Fruit fly (Drosophila melanogaster) whole organism, wandering third instar larva: ENCODE measurements around the gene CG1801.

Source experiments
- Abd-B ChIP-seq: fragments of >200 bp; optimal IDR thresholded peaks from 2 replicates; lab custom pipeline; 2017; ENCODE audit warnings: missing biosample characterization, missing genetic modification characterization
- CG32264 ChIP-seq: fragments of 200-800 bp; sonication (Bioruptor generic); optimal IDR thresholded peaks from 2 replicates; lab custom pipeline; 2016; ENCODE audit warnings: missing biosample characterization, missing genetic modification characterization
- CG9705 ChIP-seq: fragments of 200-800 bp; sonication (Bioruptor generic); optimal IDR thresholded peaks from 2 replicates; lab custom pipeline; 2018; ENCODE audit warnings: missing biosample characterization, mild to moderate bottlenecking, missing genetic modification characterization
- CrebA ChIP-seq: fragments of 200-800 bp; sonication (Bioruptor generic); optimal IDR thresholded peaks from 2 replicates; lab custom pipeline; 2016; ENCODE audit warnings: missing biosample characterization, mild to moderate bottlenecking, missing genetic modification characterization, borderline replicate concordance
- Dfd ChIP-seq: fragments of >200 bp; optimal IDR thresholded peaks from 2 replicates; lab custom pipeline; 2017; ENCODE audit warnings: missing biosample characterization, missing genetic modification characterization
- Dif ChIP-seq: fragments of 200-275, 200-300 bp; sonication (Bioruptor generic); optimal IDR thresholded peaks from 2 replicates; lab custom pipeline; 2018; ENCODE audit warnings: missing biosample characterization, missing genetic modification characterization; ENCODE audit not compliant: partially characterized antibody
- GATAd ChIP-seq: sonication (Bioruptor generic); optimal IDR thresholded peaks from 2 replicates; lab custom pipeline; 2016; ENCODE audit warnings: missing biosample characterization, missing genetic modification characterization
- HLH106 ChIP-seq: fragments of 200-800 bp; optimal IDR thresholded peaks from 3 replicates; lab custom pipeline; 2019; ENCODE audit warnings: missing biosample characterization, mild to moderate bottlenecking, missing genetic modification characterization, moderate library complexity
- Hnf4 ChIP-seq: fragments of 200-800 bp; sonication (Bioruptor generic); optimal IDR thresholded peaks from 2 replicates; lab custom pipeline; 2016; ENCODE audit warnings: missing biosample characterization, mild to moderate bottlenecking, missing genetic modification characterization
- Hr78 ChIP-seq: fragments of >200 bp; optimal IDR thresholded peaks from 2 replicates; lab custom pipeline; 2017; ENCODE audit warnings: missing biosample characterization, missing genetic modification characterization
- Hr83 ChIP-seq: fragments of 200-300 bp; sonication (Bioruptor generic); optimal IDR thresholded peaks from 2 replicates; lab custom pipeline; 2016; ENCODE audit warnings: missing biosample characterization, mild to moderate bottlenecking, missing genetic modification characterization, moderate library complexity; ENCODE audit not compliant: poor library complexity, severe bottlenecking
- Jra ChIP-seq: sonication (Bioruptor generic); optimal IDR thresholded peaks from 2 replicates; lab custom pipeline; 2016; ENCODE audit warnings: missing biosample characterization, missing genetic modification characterization
- Mio ChIP-seq: sonication (Bioruptor generic); optimal IDR thresholded peaks from 2 replicates; lab custom pipeline; 2016; ENCODE audit warnings: missing biosample characterization, missing genetic modification characterization
- Myc ChIP-seq: fragments of >200 bp; optimal IDR thresholded peaks from 2 replicates; lab custom pipeline; 2017
- N ChIP-seq: fragments of >200 bp; optimal IDR thresholded peaks from 2 replicates; lab custom pipeline; 2018; ENCODE audit warnings: missing biosample characterization, missing external identifiers, missing genetic modification characterization
- OdsH ChIP-seq: fragments of 200-800 bp; sonication (Bioruptor generic); optimal IDR thresholded peaks from 2 replicates; lab custom pipeline; 2016; ENCODE audit warnings: missing biosample characterization, mild to moderate bottlenecking, missing genetic modification characterization
- Rel ChIP-seq, 2 experiments: fragments of 200-800 bp; sonication (Bioruptor generic) in 1 of 2; optimal IDR thresholded peaks; 2 replicates in 1 of 2; 3 replicates in 1 of 2; lab custom pipeline; 2016 to 2019; ENCODE audit warnings: mild to moderate bottlenecking in 2 of 2, missing biosample characterization in 2 of 2, missing genetic modification characterization in 2 of 2, moderate library complexity in 1 of 2
- Sp1 ChIP-seq: fragments of 200-800 bp; sonication (Bioruptor generic); optimal IDR thresholded peaks from 3 replicates; lab custom pipeline; 2019; ENCODE audit warnings: missing biosample characterization, mild to moderate bottlenecking, missing genetic modification characterization, moderate library complexity
- Vsx2 ChIP-seq: fragments of 200-300, 225-300 bp; sonication (Bioruptor generic); optimal IDR thresholded peaks from 2 replicates; lab custom pipeline; 2018; ENCODE audit warnings: missing biosample characterization, missing genetic modification characterization; ENCODE audit not compliant: partially characterized antibody
- br ChIP-seq: fragments of 200-800 bp; sonication (Bioruptor generic); optimal IDR thresholded peaks from 2 replicates; lab custom pipeline; 2016; ENCODE audit warnings: missing biosample characterization, missing genetic modification characterization
- brk ChIP-seq: fragments of 200-800 bp; sonication (Bioruptor generic); optimal IDR thresholded peaks from 2 replicates; lab custom pipeline; 2016; ENCODE audit warnings: missing biosample characterization, mild to moderate bottlenecking, missing genetic modification characterization
- dl ChIP-seq, 2 experiments: fragments of 175-275, 200-275 bp in 1 of 2; fragments of 200-275 bp in 1 of 2; sonication (Bioruptor generic); optimal IDR thresholded peaks; lab custom pipeline; 2018; ENCODE audit warnings: mild to moderate bottlenecking in 2 of 2, missing biosample characterization in 2 of 2, missing genetic modification characterization in 2 of 2, moderate library complexity in 2 of 2; ENCODE audit not compliant: partially characterized antibody in 2 of 2, insufficient read depth in 1 of 2
- dmrt93B ChIP-seq: fragments of 200-800 bp; sonication (Bioruptor generic); optimal IDR thresholded peaks from 2 replicates; lab custom pipeline; 2018; ENCODE audit warnings: missing biosample characterization, mild to moderate bottlenecking, missing genetic modification characterization
- dsf ChIP-seq: sonication (Bioruptor generic); optimal IDR thresholded peaks from 2 replicates; lab custom pipeline; 2016; ENCODE audit warnings: missing biosample characterization, missing genetic modification characterization, borderline replicate concordance
- ey ChIP-seq: fragments of 200-800 bp; sonication (Bioruptor generic); optimal IDR thresholded peaks from 2 replicates; lab custom pipeline; 2016; ENCODE audit warnings: missing biosample characterization, missing genetic modification characterization
- foxo ChIP-seq, 2 experiments: fragments of 200-800 bp; sonication (Bioruptor generic); optimal IDR thresholded peaks; 2 replicates in 1 of 2; 3 replicates in 1 of 2; lab custom pipeline; 2016 to 2017; ENCODE audit warnings: missing biosample characterization in 2 of 2, missing genetic modification characterization in 2 of 2
- fru ChIP-seq: fragments of 200-800 bp; sonication (Bioruptor generic); optimal IDR thresholded peaks from 3 replicates; lab custom pipeline; 2016; ENCODE audit warnings: missing biosample characterization, mild to moderate bottlenecking, missing genetic modification characterization
- h ChIP-seq: fragments of 200-800 bp; sonication (Bioruptor generic); optimal IDR thresholded peaks from 3 replicates; lab custom pipeline; 2016; ENCODE audit warnings: missing biosample characterization, mild to moderate bottlenecking, missing genetic modification characterization
- jim ChIP-seq: fragments of 175-275, 200-325 bp; sonication (Bioruptor generic); optimal IDR thresholded peaks from 2 replicates; lab custom pipeline; 2016; ENCODE audit warnings: missing biosample characterization, mild to moderate bottlenecking, missing genetic modification characterization
- lola ChIP-seq: fragments of >200 bp; optimal IDR thresholded peaks from 2 replicates; lab custom pipeline; 2017; ENCODE audit warnings: missing biosample characterization, missing genetic modification characterization
- pan ChIP-seq: fragments of >200 bp; optimal IDR thresholded peaks from 2 replicates; lab custom pipeline; 2017
- psq ChIP-seq: fragments of 200-800 bp; sonication (Bioruptor generic); optimal IDR thresholded peaks from 3 replicates; lab custom pipeline; 2017; ENCODE audit warnings: missing biosample characterization, mild to moderate bottlenecking, missing genetic modification characterization, moderate library complexity
- rgr ChIP-seq: fragments of 200-800 bp; sonication (Bioruptor generic); optimal IDR thresholded peaks from 3 replicates; lab custom pipeline; 2016; ENCODE audit warnings: missing biosample characterization, mild to moderate bottlenecking, missing genetic modification characterization
- sage ChIP-seq: fragments of 200-800 bp; sonication (Bioruptor generic); optimal IDR thresholded peaks from 2 replicates; lab custom pipeline; 2016; ENCODE audit warnings: missing biosample characterization, mild to moderate bottlenecking, missing genetic modification characterization
- sv ChIP-seq: fragments of 200-800 bp; sonication (Bioruptor generic); optimal IDR thresholded peaks from 3 replicates; lab custom pipeline; 2016; ENCODE audit warnings: missing biosample characterization, missing genetic modification characterization
- tai ChIP-seq: sonication (Bioruptor generic); optimal IDR thresholded peaks from 2 replicates; lab custom pipeline; 2016; ENCODE audit warnings: missing biosample characterization, missing genetic modification characterization
- usp ChIP-seq: fragments of >200 bp; optimal IDR thresholded peaks from 2 replicates; lab custom pipeline; 2017; ENCODE audit warnings: missing biosample characterization, missing genetic modification characterization
- woc ChIP-seq: sonication (Bioruptor generic); optimal IDR thresholded peaks from 2 replicates; lab custom pipeline; 2016; ENCODE audit warnings: missing biosample characterization, mild to moderate bottlenecking, missing genetic modification characterization

The CG1801 gene

DNA sequence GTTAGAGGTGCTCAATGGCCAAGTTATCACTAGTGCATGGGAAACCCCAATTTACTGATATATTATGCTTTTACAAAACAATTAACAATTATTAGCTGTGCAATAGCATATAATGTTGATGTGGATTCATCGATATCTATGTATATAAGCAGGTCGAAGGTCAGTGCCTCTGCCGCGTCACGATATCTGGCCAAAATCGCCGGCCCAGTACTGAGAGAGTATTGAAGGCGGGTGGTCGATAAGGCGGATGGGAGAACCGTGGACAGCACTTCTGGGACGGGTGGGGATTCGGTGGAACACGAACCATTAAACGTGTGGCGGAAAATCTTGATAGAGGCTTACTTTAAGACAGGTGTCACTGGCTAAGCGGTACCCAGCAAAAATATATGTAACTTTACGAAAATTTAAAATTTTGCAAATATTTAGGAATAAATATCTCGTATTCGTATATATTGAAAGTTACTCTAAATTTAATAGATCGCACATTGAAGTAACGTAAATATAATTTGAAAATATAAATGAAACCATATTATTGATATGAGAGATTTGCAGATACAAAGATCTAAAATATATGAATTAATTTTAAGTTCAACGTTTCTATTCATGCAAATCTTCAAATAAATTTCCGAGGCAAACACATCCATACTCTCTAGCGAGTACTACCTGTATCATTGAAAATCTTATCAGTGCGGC, 5.1 kb upstream of the CG1801 start:
- TF ChIP-seq fru (GFP tag; lab: Kevin White, UChicago), result peak; percentile 75
- peak; percentile 10 for TF ChIP-seq CG9705
- peak in 1 of 2 experiments; percentile 68 for TF ChIP-seq foxo (GFP tag; optimal IDR thresholded peaks at IDR 0.05; lab: Kevin White, UChicago)
- TF ChIP-seq Rel (GFP tag; optimal IDR thresholded peaks at IDR 0.05; lab: Kevin White, UChicago), result no peak
- no peak for TF ChIP-seq Rel (tag; optimal IDR thresholded peaks at IDR 0.05; lab: Kevin White, UChicago)
- peak; percentile 12 for TF ChIP-seq sage (GFP tag; lab: Kevin White, UChicago)
- no peak for TF ChIP-seq sv (GFP tag; lab: Kevin White, UChicago)
- peak; percentile 72 for TF ChIP-seq HLH106
- peak; percentile 79 for TF ChIP-seq h (GFP tag; lab: Kevin White, UChicago)

DNA sequence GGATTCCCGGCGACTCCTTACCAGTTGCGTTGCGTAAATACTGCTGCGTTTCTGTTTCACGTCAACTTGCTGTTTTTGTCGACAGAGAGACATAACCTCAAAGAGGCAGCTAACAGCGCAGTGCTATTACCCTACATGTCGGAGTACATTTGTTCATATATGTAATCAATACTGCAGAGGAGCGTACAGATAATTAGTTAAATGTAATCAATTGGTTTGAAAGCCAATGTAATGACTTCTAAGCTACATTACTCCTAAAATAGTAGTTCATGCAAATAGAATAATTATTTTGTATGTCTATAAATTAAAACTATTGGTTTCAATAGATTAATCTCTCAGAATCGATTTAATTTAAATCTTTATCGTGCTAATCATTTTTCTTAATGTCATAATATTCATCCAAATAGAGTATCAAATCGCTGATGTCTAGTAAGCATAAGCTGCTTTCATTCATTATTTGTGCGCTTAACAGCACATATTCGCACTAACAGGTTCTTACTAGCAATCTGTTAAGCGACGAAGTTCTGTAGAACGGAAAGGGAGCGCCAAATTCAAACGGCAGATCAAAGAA, 2.0 kb upstream of the CG1801 start, which contains the start of the genes SLIRP1 and anox:
SLIRP1 (minus strand) TSS at position 95 of the 571 bp plus-strand sequence.
anox (minus strand) TSS at position 95 of the 571 bp plus-strand sequence.
- no peak for TF ChIP-seq Dif
- TF ChIP-seq Mio (GFP tag; lab: Kevin White, UChicago), result no peak
- TF ChIP-seq Dfd (GFP tag; lab: Kevin White, UChicago), result no peak
- TF ChIP-seq CG32264 (GFP tag; lab: Kevin White, UChicago), result peak; percentile 43
- no peak for TF ChIP-seq jim (GFP tag; lab: Kevin White, UChicago)
- TF ChIP-seq foxo (GFP tag; optimal IDR thresholded peaks at IDR 0.05; lab: Kevin White, UChicago), result peak in 1 of 2 experiments; percentile 85
- no peak for TF ChIP-seq usp (GFP tag; lab: Kevin White, UChicago)
- TF ChIP-seq Hnf4 (GFP tag; lab: Kevin White, UChicago), result peak; percentile 71
- TF ChIP-seq br (GFP tag; lab: Kevin White, UChicago), result peak; percentile 61
- peak; percentile 92 for TF ChIP-seq woc (GFP tag; lab: Kevin White, UChicago)
- TF ChIP-seq tai (GFP tag; lab: Kevin White, UChicago), result no peak
- TF ChIP-seq CG9705, result peak; percentile 74
- no peak for TF ChIP-seq brk (GFP tag; lab: Kevin White, UChicago)
- peak; percentile 32 for TF ChIP-seq Hr83 (GFP tag; lab: Kevin White, UChicago)
- no peak for TF ChIP-seq dl (GFP tag; optimal IDR thresholded peaks at IDR 0.05; lab: Kevin White, UChicago; ENCODE audit: insufficient read depth in 1 of 2, partially characterized antibody in 2 of 2)
- no peak for TF ChIP-seq GATAd (GFP tag; lab: Kevin White, UChicago)
- TF ChIP-seq HLH106, result peak; percentile 88
- peak; percentile 87 for TF ChIP-seq Sp1 (GFP tag; lab: Kevin White, UChicago)
- TF ChIP-seq psq (GFP tag; lab: Kevin White, UChicago), result peak; percentile 76
- no peak for TF ChIP-seq dsf (GFP tag; lab: Kevin White, UChicago)
- peak; percentile 80 for TF ChIP-seq h (GFP tag; lab: Kevin White, UChicago)
- no peak for TF ChIP-seq Myc (lab: Kevin White, UChicago)
- peak; percentile 23 for TF ChIP-seq sage (GFP tag; lab: Kevin White, UChicago)
- TF ChIP-seq CrebA, result no peak
- no peak for TF ChIP-seq N (GFP tag; lab: Kevin White, UChicago)
- no peak for TF ChIP-seq Hr78 (GFP tag; lab: Kevin White, UChicago)
- TF ChIP-seq OdsH (GFP tag; lab: Kevin White, UChicago), result peak; percentile 82
- peak; percentile 79 for TF ChIP-seq rgr (GFP tag; lab: Kevin White, UChicago)
- TF ChIP-seq Abd-B (GFP tag; lab: Kevin White, UChicago), result no peak
- peak; percentile 76 for TF ChIP-seq ey (GFP tag; lab: Kevin White, UChicago)
- no peak for TF ChIP-seq Vsx2 (GFP tag; lab: Kevin White, UChicago)
- TF ChIP-seq lola (GFP tag; lab: Kevin White, UChicago), result no peak
- TF ChIP-seq fru (GFP tag; lab: Kevin White, UChicago), result peak; percentile 85
- peak; percentile 50 for TF ChIP-seq Jra (GFP tag; lab: Kevin White, UChicago)
- no peak for TF ChIP-seq Rel (GFP tag; optimal IDR thresholded peaks at IDR 0.05; lab: Kevin White, UChicago)
- peak; percentile 56 for TF ChIP-seq Rel (tag; optimal IDR thresholded peaks at IDR 0.05; lab: Kevin White, UChicago)
- TF ChIP-seq dmrt93B, result peak; percentile 85
- TF ChIP-seq sv (GFP tag; lab: Kevin White, UChicago), result peak; percentile 83
- TF ChIP-seq pan (lab: Kevin White, UChicago), result no peak
